Fruit fly (Drosophila melanogaster): ENCODE data around the gene LysE.

The LysE gene

DNA sequence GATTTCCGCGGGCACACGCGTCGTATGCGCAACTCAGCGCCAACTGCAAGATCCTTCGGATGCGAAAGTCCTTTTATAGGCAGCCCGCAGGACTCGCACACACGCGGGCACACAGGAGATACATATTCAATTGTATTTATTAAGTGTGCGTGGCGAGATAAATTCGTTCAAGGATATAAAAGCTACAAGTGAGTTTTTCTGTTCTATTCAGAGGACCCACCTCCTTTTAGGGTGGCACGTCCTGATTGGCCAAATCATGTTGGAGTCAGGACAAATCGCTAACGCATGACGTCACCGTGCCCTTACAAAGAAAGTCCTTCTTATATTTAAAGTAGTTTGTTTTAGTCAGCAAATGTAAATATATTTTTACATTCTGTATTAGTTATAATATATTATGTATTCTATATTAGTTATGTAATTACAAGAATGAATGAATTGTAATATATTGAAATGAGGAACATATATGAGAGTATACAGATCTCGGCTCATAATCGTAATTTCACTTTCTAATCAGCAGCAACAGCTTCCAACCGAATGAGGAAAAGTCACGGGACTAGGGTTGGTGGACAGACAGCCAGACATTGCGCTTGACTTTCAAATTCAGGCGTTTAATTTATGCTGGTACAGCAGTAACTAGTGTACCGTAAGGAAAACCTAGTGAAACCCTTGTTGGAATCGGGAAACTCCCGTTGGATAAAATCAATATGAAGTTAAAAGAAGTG is 19.3 kb upstream of the LysE start, which contains the start of gene Trhn:
Gene Trhn (minus strand): TSS at position 51 of the 722 bp plus-strand sequence.
- no peak for TF ChIP-seq kay (GFP tag; optimal IDR thresholded peaks at IDR 0.05)
- TF ChIP-seq Hsf (GFP tag; optimal IDR thresholded peaks at IDR 0.05): no peak
- peak; percentile 7 for TF ChIP-seq CG15269 (tag; optimal IDR thresholded peaks at IDR 0.05)
- TF ChIP-seq CG11504 (tag; optimal IDR thresholded peaks at IDR 0.05): peak; percentile 53
- TF ChIP-seq CG7556 (GFP tag; optimal IDR thresholded peaks at IDR 0.05): peak; percentile 16
- no peak for TF ChIP-seq CG18619 (GFP tag; optimal IDR thresholded peaks at IDR 0.05)
- TF ChIP-seq ems (GFP tag; optimal IDR thresholded peaks at IDR 0.05): no peak
- TF ChIP-seq Side (GFP tag; optimal IDR thresholded peaks at IDR 0.05): no peak
- TF ChIP-seq CG9727 (GFP tag; optimal IDR thresholded peaks at IDR 0.05): no peak
- no peak for TF ChIP-seq schlank (tag; optimal IDR thresholded peaks at IDR 0.05)
- no peak for TF ChIP-seq dimm (GFP tag; IDR thresholded peaks at IDR 0.05)
- no peak for TF ChIP-seq Bteb2 (GFP tag; optimal IDR thresholded peaks at IDR 0.05)
- TF ChIP-seq CG31365 (tag; optimal IDR thresholded peaks at IDR 0.05): no peak
- TF ChIP-seq CG31441 (GFP tag; IDR thresholded peaks at IDR 0.05): 0 out of 2 replicates have a peak, but pooled peaks have one; percentile 23
- TF ChIP-seq ATbp (GFP tag; optimal IDR thresholded peaks at IDR 0.05): no peak
- TF ChIP-seq Abd-B (GFP tag; optimal IDR thresholded peaks at IDR 0.05): no peak
- TF ChIP-seq CG13296 (GFP tag; optimal IDR thresholded peaks at IDR 0.05): peak; percentile 26
- TF ChIP-seq Tbp (GFP tag; optimal IDR thresholded peaks at IDR 0.05): no peak
- no peak for TF ChIP-seq sna (GFP tag; IDR thresholded peaks at IDR 0.05; ENCODE audit: partially characterized antibody)
- no peak for TF ChIP-seq CG4424 (GFP tag; optimal IDR thresholded peaks at IDR 0.05)
- peak; percentile 18 for TF ChIP-seq tap (tag; optimal IDR thresholded peaks at IDR 0.05)
- no peak for TF ChIP-seq CG15601 (tag; optimal IDR thresholded peaks at IDR 0.05)
- TF ChIP-seq cas (GFP tag; IDR thresholded peaks at IDR 0.05): no peak
- no peak for TF ChIP-seq Hand (GFP tag; optimal IDR thresholded peaks at IDR 0.05)
- no peak for TF ChIP-seq E2f2 (GFP tag; IDR thresholded peaks at IDR 0.05)
- TF ChIP-seq Dek (tag; optimal IDR thresholded peaks at IDR 0.05): no peak
- TF ChIP-seq CG6683 (GFP tag; optimal IDR thresholded peaks at IDR 0.05): no peak
- TF ChIP-seq pum (GFP tag; optimal IDR thresholded peaks at IDR 0.05): no peak
- TF ChIP-seq mam (GFP tag; optimal IDR thresholded peaks at IDR 0.05): no peak
- no peak for TF ChIP-seq CG8765 (GFP tag; IDR thresholded peaks at IDR 0.05)
- TF ChIP-seq eyg (GFP tag; optimal IDR thresholded peaks at IDR 0.05): no peak
- no peak for TF ChIP-seq p53 (GFP tag; optimal IDR thresholded peaks at IDR 0.05)
- no peak for TF ChIP-seq CG6854 (GFP tag; optimal IDR thresholded peaks at IDR 0.05)
- no peak for TF ChIP-seq az2 (GFP tag; optimal IDR thresholded peaks at IDR 0.05)
- TF ChIP-seq CG31224 (GFP tag; IDR thresholded peaks at IDR 0.05): no peak
- TF ChIP-seq fru (optimal IDR thresholded peaks at IDR 0.05): no peak
- TF ChIP-seq ewg (GFP tag; optimal IDR thresholded peaks at IDR 0.05): no peak
- no peak for TF ChIP-seq ap (GFP tag; IDR thresholded peaks at IDR 0.05)
- TF ChIP-seq phol (tag; optimal IDR thresholded peaks at IDR 0.05): no peak
- no peak for TF ChIP-seq PHDP (tag; optimal IDR thresholded peaks at IDR 0.05)
- TF ChIP-seq dmrt99B (tag; optimal IDR thresholded peaks at IDR 0.05): peak; percentile 47
- TF ChIP-seq Drgx (GFP tag; IDR thresholded peaks at IDR 0.05): no peak
- TF ChIP-seq HmgZ (tag; optimal IDR thresholded peaks at IDR 0.05): no peak
- peak; percentile 60 for TF ChIP-seq scrt (GFP tag; optimal IDR thresholded peaks at IDR 0.05)
- no peak for TF ChIP-seq lilli (GFP tag; optimal IDR thresholded peaks at IDR 0.05)
- TF ChIP-seq CG11696 (GFP tag; IDR thresholded peaks at IDR 0.05): no peak
- TF ChIP-seq CG34376 (GFP tag; optimal IDR thresholded peaks at IDR 0.05): no peak
- TF ChIP-seq ci (GFP tag; IDR thresholded peaks at IDR 0.05): no peak
- no peak for TF ChIP-seq Dad (GFP tag; optimal IDR thresholded peaks at IDR 0.05)
- TF ChIP-seq Ets65A (GFP tag): no peak
- TF ChIP-seq kni (GFP tag; optimal IDR thresholded peaks at IDR 0.05): no peak
